Fruit fly (Drosophila melanogaster) whole organism, embryonic: Measurements from ENCODE around the gene Dpy-30L1.
A peak's percentile ranks its signal among the peaks of the same experiment; 100 is the strongest.

ENCODE experiments used
- Atf-2 ChIP-seq: fragments of 200-800 bp; sonication (Bioruptor generic); optimal IDR thresholded peaks from 2 replicates; lab custom pipeline; 2016; ENCODE audit warnings: missing biosample characterization, missing genetic modification characterization
- Atf3 ChIP-seq: fragments of 200-800 bp; sonication (Bioruptor generic); optimal IDR thresholded peaks from 3 replicates; lab custom pipeline; 2016; ENCODE audit warnings: missing biosample characterization, missing genetic modification characterization
- Atf6 ChIP-seq: fragments of 200-800 bp; sonication (Bioruptor generic); IDR thresholded peaks from 2 replicates; pipeline ENCODE4 v1.3.6; 2022; ENCODE audit warnings: missing biosample characterization, missing genetic modification characterization
- CG12104 ChIP-seq: fragments of 200-800 bp; sonication (Bioruptor generic); optimal IDR thresholded peaks from 3 replicates; lab custom pipeline; 2016; ENCODE audit warnings: missing biosample characterization, missing genetic modification characterization
- CG13624 ChIP-seq: fragments of 200-800 bp; sonication (Bioruptor generic); optimal IDR thresholded peaks from 2 replicates; lab custom pipeline; 2016; ENCODE audit warnings: missing biosample characterization, missing genetic modification characterization
- CG14860 ChIP-seq: fragments of 200-800 bp; sonication (Bioruptor generic); IDR thresholded peaks from 3 replicates; pipeline ENCODE4 v1.3.6; 2022; ENCODE audit warnings: missing biosample characterization, missing genetic modification characterization; ENCODE audit not compliant: partially characterized antibody
- CG15269 ChIP-seq: fragments of 200-800 bp; sonication (Bioruptor generic); optimal IDR thresholded peaks from 2 replicates; lab custom pipeline; 2018; ENCODE audit warnings: missing biosample characterization, mild to moderate bottlenecking, missing genetic modification characterization, moderate library complexity
- CG15514 ChIP-seq: fragments of 200-800 bp; sonication (Bioruptor generic); optimal IDR thresholded peaks from 3 replicates; lab custom pipeline; 2017; ENCODE audit warnings: missing biosample characterization, missing genetic modification characterization, mild to moderate bottlenecking, moderate library complexity, missing genetic modification reagents
- CG15601 ChIP-seq: fragments of 200-800 bp; sonication (Bioruptor generic); optimal IDR thresholded peaks from 3 replicates; lab custom pipeline; 2019; ENCODE audit warnings: missing biosample characterization, mild to moderate bottlenecking, missing genetic modification characterization, moderate library complexity
- CG1602 ChIP-seq: fragments of 200-800 bp; sonication (Bioruptor generic); optimal IDR thresholded peaks from 3 replicates; lab custom pipeline; 2016; ENCODE audit warnings: missing biosample characterization, missing genetic modification characterization
- CG16863 ChIP-seq: fragments of 200-800 bp; sonication (Bioruptor generic); optimal IDR thresholded peaks from 3 replicates; lab custom pipeline; 2016; ENCODE audit warnings: missing biosample characterization, missing genetic modification characterization
- CG18262 ChIP-seq: fragments of 200-800 bp; optimal IDR thresholded peaks from 3 replicates; lab custom pipeline; 2019; ENCODE audit warnings: missing biosample characterization, mild to moderate bottlenecking, missing genetic modification characterization, moderate library complexity
- CG2116 ChIP-seq: fragments of 200-800 bp; sonication (Bioruptor generic); optimal IDR thresholded peaks from 3 replicates; lab custom pipeline; 2018; ENCODE audit warnings: missing biosample characterization, mild to moderate bottlenecking, missing genetic modification characterization
- CG30020 ChIP-seq: fragments of 200-800 bp; optimal IDR thresholded peaks from 2 replicates; lab custom pipeline; 2019; ENCODE audit warnings: missing biosample characterization, mild to moderate bottlenecking, missing genetic modification characterization, moderate library complexity
- CG3281 ChIP-seq: fragments of 200-800 bp; sonication (Bioruptor generic); optimal IDR thresholded peaks from 3 replicates; lab custom pipeline; 2017; ENCODE audit warnings: missing biosample characterization, mild to moderate bottlenecking, missing genetic modification characterization
- CG4328 ChIP-seq: fragments of 200-800 bp; sonication (Bioruptor generic); optimal IDR thresholded peaks from 3 replicates; lab custom pipeline; 2017; ENCODE audit warnings: missing biosample characterization, missing genetic modification reagents, missing genetic modification characterization
- CG8359 ChIP-seq: fragments of 200-800 bp; sonication (Bioruptor generic); optimal IDR thresholded peaks from 2 replicates; lab custom pipeline; 2017; ENCODE audit warnings: missing biosample characterization, mild to moderate bottlenecking, missing genetic modification characterization, borderline replicate concordance
- CG8478 ChIP-seq: fragments of >200 bp; optimal IDR thresholded peaks from 2 replicates; lab custom pipeline; 2018
- CG8944 ChIP-seq: fragments of 200-800 bp; sonication (Bioruptor generic); optimal IDR thresholded peaks from 3 replicates; lab custom pipeline; 2016; ENCODE audit warnings: missing biosample characterization, missing genetic modification characterization
- CG9609 ChIP-seq: fragments of 200-800 bp; sonication (Bioruptor generic); optimal IDR thresholded peaks from 3 replicates; lab custom pipeline; 2016; ENCODE audit warnings: missing biosample characterization, missing genetic modification characterization
- Deaf1 ChIP-seq: fragments of 200-800 bp; optimal IDR thresholded peaks from 3 replicates; lab custom pipeline; 2019; ENCODE audit warnings: missing biosample characterization, mild to moderate bottlenecking, missing genetic modification characterization, moderate library complexity
- Dek ChIP-seq: fragments of 200-800 bp; sonication (Bioruptor generic); optimal IDR thresholded peaks from 3 replicates; lab custom pipeline; 2019; ENCODE audit warnings: missing biosample characterization, mild to moderate bottlenecking, missing genetic modification characterization, moderate library complexity
- Fer3 ChIP-seq: fragments of 200-800 bp; sonication (Bioruptor generic); optimal IDR thresholded peaks from 2 replicates; lab custom pipeline; 2018; ENCODE audit warnings: missing biosample characterization, mild to moderate bottlenecking, missing genetic modification characterization, moderate library complexity
- HLH54F ChIP-seq: fragments of 200-800 bp; sonication (Bioruptor generic); optimal IDR thresholded peaks from 3 replicates; lab custom pipeline; 2016; ENCODE audit warnings: missing biosample characterization, missing genetic modification characterization
- HLHmδ ChIP-seq: fragments of 200-800 bp; sonication (Bioruptor generic); optimal IDR thresholded peaks from 2 replicates; lab custom pipeline; 2018; ENCODE audit warnings: missing biosample characterization, mild to moderate bottlenecking, missing genetic modification characterization, moderate library complexity
- MTF-1 ChIP-seq: fragments of 200-800 bp; sonication (Bioruptor generic); optimal IDR thresholded peaks from 2 replicates; lab custom pipeline; 2018; ENCODE audit warnings: missing biosample characterization, mild to moderate bottlenecking, missing genetic modification characterization, borderline replicate concordance
- Med ChIP-seq: fragments of 200-800 bp; sonication (Bioruptor generic); peaks from one replicate; lab custom pipeline; 2016; ENCODE audit warnings: missing biosample characterization, missing genetic modification characterization, mild to moderate bottlenecking, inconsistent platforms, moderate library complexity
- NFAT ChIP-seq: fragments of 200-800 bp; sonication (Bioruptor generic); IDR thresholded peaks from 2 replicates; pipeline ENCODE4 v1.3.6; 2022; ENCODE audit warnings: missing biosample characterization, missing genetic modification characterization
- NfI ChIP-seq: fragments of 200-800 bp; sonication (Bioruptor generic); optimal IDR thresholded peaks from 3 replicates; lab custom pipeline; 2018; ENCODE audit warnings: missing biosample characterization, mild to moderate bottlenecking, missing genetic modification characterization, moderate library complexity
- Ptx1 ChIP-seq: fragments of 200-800 bp; sonication (Bioruptor generic); IDR thresholded peaks from 2 replicates; pipeline ENCODE4 v1.3.6; 2022; ENCODE audit warnings: missing biosample characterization, missing genetic modification characterization
- Stat92E ChIP-seq, 3 experiments: fragments of >200 bp in 2 of 3; fragments of 200-800 bp in 1 of 3; sonication (Bioruptor generic) in 1 of 3; optimal IDR thresholded peaks; 2 replicates each; lab custom pipeline; 2017 to 2019; ENCODE audit warnings: missing biosample characterization in 3 of 3, missing genetic modification characterization in 3 of 3, mild to moderate bottlenecking in 1 of 3, moderate library complexity in 1 of 3
- aop ChIP-seq: fragments of 200-800 bp; sonication (Bioruptor generic); IDR thresholded peaks from 2 replicates; pipeline ENCODE4 v1.3.6; 2022; ENCODE audit warnings: missing biosample characterization, missing genetic modification characterization
- ara ChIP-seq: fragments of 200-800 bp; sonication (Bioruptor generic); IDR thresholded peaks from 2 replicates; pipeline ENCODE4 v1.3.6; 2022; ENCODE audit warnings: missing biosample characterization, missing genetic modification characterization
- chn ChIP-seq: fragments of 200-800 bp; sonication (Bioruptor generic); optimal IDR thresholded peaks from 2 replicates; lab custom pipeline; 2016; ENCODE audit warnings: missing biosample characterization, missing genetic modification characterization
- eve ChIP-seq, 2 experiments: fragments of >200 bp; optimal IDR thresholded peaks; 2 replicates each; lab custom pipeline; 2017; ENCODE audit warnings: missing biosample characterization in 2 of 2, missing genetic modification characterization in 2 of 2
- nom ChIP-seq: fragments of 200-800 bp; sonication (Bioruptor generic); optimal IDR thresholded peaks from 2 replicates; lab custom pipeline; 2017; ENCODE audit warnings: missing biosample characterization, missing genetic modification characterization, mild to moderate bottlenecking, moderate library complexity, missing genetic modification reagents
- otp ChIP-seq: fragments of 200-800 bp; sonication (Bioruptor generic); IDR thresholded peaks from 3 replicates; pipeline ENCODE4, ENCODE4 v1.3.6; 2022; ENCODE audit warnings: missing biosample characterization, missing genetic modification characterization
- pan ChIP-seq, 4 experiments: fragments of >200 bp in 3 of 4; fragments of 200-800 bp in 1 of 4; sonication (Bioruptor generic) in 1 of 4; optimal IDR thresholded peaks in 3 of 4; IDR thresholded peaks in 1 of 4; 2 replicates each; pipeline versions ENCODE4 v1.3.6 to Lab custom; 2017 to 2022; ENCODE audit warnings: missing biosample characterization in 2 of 4, missing genetic modification characterization in 2 of 4, mixed read lengths in 1 of 4
- prd ChIP-seq, 3 experiments: fragments of >200 bp in 2 of 3; fragments of 200-800 bp in 1 of 3; sonication (Bioruptor generic) in 1 of 3; optimal IDR thresholded peaks in 2 of 3; IDR thresholded peaks in 1 of 3; 2 replicates in 2 of 3; 3 replicates in 1 of 3; pipeline versions ENCODE4 v1.3.6 to Lab custom; 2017 to 2022; ENCODE audit warnings: missing biosample characterization in 1 of 3, missing genetic modification characterization in 1 of 3
- repo ChIP-seq: fragments of 200-800 bp; sonication (Bioruptor generic); optimal IDR thresholded peaks from 2 replicates; lab custom pipeline; 2016; ENCODE audit warnings: missing biosample characterization, missing genetic modification characterization
- rib ChIP-seq: fragments of 200-800 bp; sonication (Bioruptor generic); IDR thresholded peaks from 2 replicates; pipeline ENCODE4 v1.3.6; 2022; ENCODE audit warnings: missing biosample characterization, missing genetic modification characterization
- ro ChIP-seq: fragments of 200-800 bp; sonication (Bioruptor generic); IDR thresholded peaks from 2 replicates; pipeline ENCODE4 v1.3.6; 2022; ENCODE audit warnings: missing biosample characterization, missing genetic modification characterization
- tll ChIP-seq, 2 experiments: fragments of 200-800 bp in 1 of 2; fragments of >200 bp in 1 of 2; sonication (Bioruptor generic) in 1 of 2; optimal IDR thresholded peaks; 2 replicates each; lab custom pipeline; 2017 to 2019; ENCODE audit warnings: missing biosample characterization in 2 of 2, missing genetic modification characterization in 2 of 2, mild to moderate bottlenecking in 1 of 2, moderate library complexity in 1 of 2
- trem ChIP-seq: fragments of 200-800 bp; optimal IDR thresholded peaks from 3 replicates; lab custom pipeline; 2019; ENCODE audit warnings: missing biosample characterization, mild to moderate bottlenecking, missing genetic modification characterization, moderate library complexity
- wek ChIP-seq: fragments of 200-800 bp; sonication (Bioruptor generic); optimal IDR thresholded peaks from 3 replicates; lab custom pipeline; 2018; ENCODE audit warnings: missing biosample characterization, mild to moderate bottlenecking, missing genetic modification characterization, moderate library complexity
- wor ChIP-seq: fragments of 200-800 bp; sonication (Bioruptor generic); IDR thresholded peaks from 2 replicates; pipeline ENCODE4 v1.3.6; 2022; ENCODE audit warnings: missing biosample characterization, missing genetic modification characterization
- z ChIP-seq: fragments of 200-800 bp; sonication (Bioruptor generic); IDR thresholded peaks from 3 replicates; pipeline ENCODE4 v1.3.6; 2022; ENCODE audit warnings: missing biosample characterization, missing genetic modification characterization
- zfh1 ChIP-seq: fragments of 200-800 bp; sonication (Bioruptor generic); IDR thresholded peaks from 3 replicates; pipeline ENCODE4 v1.3.6; 2022; ENCODE audit warnings: missing biosample characterization, missing genetic modification characterization

Dpy-30L1 gene

DNA sequence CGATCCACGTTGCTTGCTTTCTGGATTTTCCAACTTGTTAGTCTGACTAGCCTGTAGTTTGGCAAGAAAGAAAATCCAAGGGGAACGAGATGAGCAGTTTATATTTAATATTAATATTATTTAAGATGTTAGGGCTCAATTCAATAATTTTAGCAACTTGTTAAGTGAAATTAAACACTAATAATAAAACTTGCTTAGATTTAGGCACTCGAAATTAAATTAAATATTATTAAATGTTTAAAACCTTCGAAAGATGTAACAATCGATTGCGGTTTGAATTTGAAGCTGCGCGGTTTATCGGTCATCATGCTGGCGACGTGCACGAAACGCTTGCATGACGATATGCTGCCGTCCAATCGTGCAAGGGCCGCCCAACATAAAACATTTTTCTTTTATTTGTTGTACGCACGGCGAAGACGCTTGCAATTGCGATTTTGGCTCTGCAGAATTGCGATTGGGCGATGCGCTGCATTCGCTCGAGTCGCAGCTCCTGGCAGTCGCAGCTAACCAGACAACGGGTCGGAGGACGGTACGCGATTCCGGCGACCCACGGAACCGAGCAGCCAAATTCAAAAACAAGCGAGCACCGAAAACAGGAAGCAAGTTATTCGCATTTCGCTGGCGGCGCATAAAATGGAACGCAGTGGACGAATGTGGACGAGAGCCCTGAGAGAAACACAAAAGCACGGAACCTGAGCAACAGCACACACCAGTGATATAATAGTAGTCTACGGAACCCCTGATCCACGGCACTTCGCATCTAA is 4.7 kb downstream of the Dpy-30L1 start, which contains the start of the genes Vha16-5 and CG12299 (continued):
- TF ChIP-seq CG8359 (GFP tag; lab: Kevin White, UChicago) (no peak), HLHmδ (GFP tag; lab: Kevin White, UChicago) (no peak), CG12104 (GFP tag; lab: Kevin White, UChicago) (peak; percentile 44), repo (GFP tag; lab: Kevin White, UChicago) (peak; percentile 88), CG3281 (GFP tag; lab: Kevin White, UChicago) (no peak), trem (tag; lab: Kevin White, UChicago) (peak; percentile 30), NfI (GFP tag; lab: Kevin White, UChicago) (peak; percentile 81), CG16863 (GFP tag; lab: Kevin White, UChicago) (peak; percentile 83), CG15514 (GFP tag; lab: Kevin White, UChicago) (peak; percentile 83), rib (GFP tag; lab: Robert Waterston, UW) (peak; percentile 57; the same call in 1 of the 2 replicates), nom (GFP tag; lab: Kevin White, UChicago) (no peak), Fer3 (tag; lab: Kevin White, UChicago) (peak; percentile 60), prd (optimal IDR thresholded peaks at IDR 0.05; lab: Kevin White, UChicago) (no peak), prd (GFP tag; IDR thresholded peaks at IDR 0.05; lab: Robert Waterston, UW) (peak; percentile 95), wek (no peak), CG15269 (tag; lab: Kevin White, UChicago) (no peak), CG18262 (peak; percentile 63), CG9609 (peak; percentile 89), CG14860 (GFP tag; lab: Robert Waterston, UW) (peak; percentile 75), wor (GFP tag; lab: Robert Waterston, UW) (peak; percentile 77), HLH54F (peak; percentile 93), zfh1 (peak; percentile 94), NFAT (GFP tag; lab: Robert Waterston, UW) (peak; percentile 96), eve (GFP tag; optimal IDR thresholded peaks at IDR 0.05; lab: Kevin White, UChicago) (no peak), ro (peak; percentile 76), ara (peak; percentile 93), Med (GFP tag; lab: Kevin White, UChicago) (peak; percentile 99), otp (GFP tag; lab: Robert Waterston, UW) (peak; percentile 82), CG30020 (tag; lab: Kevin White, UChicago) (peak; percentile 70), aop (GFP tag; lab: Robert Waterston, UW) (peak; percentile 87), CG13624 (GFP tag; lab: Kevin White, UChicago) (peak; percentile 77), Stat92E (GFP tag; optimal IDR thresholded peaks at IDR 0.05; lab: Kevin White, UChicago) (no peak), tll (GFP tag; optimal IDR thresholded peaks at IDR 0.05; lab: Kevin White, UChicago) (no peak), pan (optimal IDR thresholded peaks at IDR 0.05; lab: Kevin White, UChicago) (no peak), pan (GFP tag; optimal IDR thresholded peaks at IDR 0.05 in 1 of 2, IDR thresholded peaks at IDR 0.05 in 1 of 2) (peak in 1 of 2 experiments; percentile 88), Ptx1 (peak; percentile 90), Atf-2 (peak; percentile 71), Dek (tag; lab: Kevin White, UChicago) (peak; percentile 56), CG15601 (tag; lab: Kevin White, UChicago) (peak; percentile 76), chn (GFP tag; lab: Kevin White, UChicago) (peak; percentile 93), CG8944 (GFP tag; lab: Kevin White, UChicago) (peak; percentile 82), CG2116 (GFP tag; lab: Kevin White, UChicago) (peak; percentile 75), Deaf1 (tag; lab: Kevin White, UChicago) (no peak), CG8478 (lab: Kevin White, UChicago) (no peak), MTF-1 (no peak), CG1602 (GFP tag; lab: Kevin White, UChicago) (peak; percentile 85), CG4328 (GFP tag; lab: Kevin White, UChicago) (peak; percentile 28), z (GFP tag; lab: Robert Waterston, UW) (no peak), Atf3 (GFP tag; lab: Kevin White, UChicago) (peak; percentile 62), Atf6 (GFP tag; lab: Robert Waterston, UW) (peak; percentile 88)
